Worm (Caenorhabditis elegans) whole organism, L4 larva: ENCODE data around the gene math-26.
"Not testable (repeated sequence)": the region's sequence is repeated elsewhere in the genome, so short reads cannot be mapped to it uniquely, and the experiment has no call there.

Experiments
- T20F7.1 ChIP-seq: fragments of 200-800 bp; sonication (Bioruptor generic); optimal IDR thresholded peaks from 2 replicates; lab custom pipeline; 2018; ENCODE audit warnings: mild to moderate bottlenecking, missing genetic modification characterization, missing compliant biosample characterization
- lir-3 ChIP-seq: sonication (generic microtip); optimal IDR thresholded peaks from 2 replicates; lab custom pipeline; 2016; ENCODE audit warnings: mild to moderate bottlenecking, missing genetic modification characterization, missing compliant biosample characterization
- madf-9 ChIP-seq: fragments of 200-800 bp; sonication (Bioruptor generic); conservative IDR thresholded peaks from 2 replicates; pipeline ENCODE4 v1.3.6; 2022; ENCODE audit warnings: missing genetic modification reagents, missing genetic modification characterization, missing compliant biosample characterization
- mdl-1 ChIP-seq, 2 experiments: fragments of 150-350 bp in 1 of 2; sonication (generic microtip) in 1 of 2; optimal IDR thresholded peaks; 2 replicates each; lab custom pipeline; 2014 to 2017; ENCODE audit warnings: missing biosample characterization in 2 of 2, missing genetic modification characterization in 2 of 2
- mdt-29 ChIP-seq: fragments of 200-800 bp; sonication (Bioruptor generic); IDR thresholded peaks from 2 replicates; pipeline ENCODE4 v1.3.6; 2022; ENCODE audit warnings: missing genetic modification reagents, missing genetic modification characterization, missing compliant biosample characterization
- pha-4 ChIP-seq, 2 experiments: fragments of 150-350 bp in 1 of 2; fragments of 200-800 bp in 1 of 2; sonication (Bioruptor generic) in 1 of 2; IDR thresholded peaks in 1 of 2; optimal IDR thresholded peaks in 1 of 2; 2 replicates each; pipeline versions ENCODE4 v1.3.6 to Lab custom; 2014 to 2022; ENCODE audit warnings: missing genetic modification characterization in 2 of 2, missing genetic modification reagents in 2 of 2, missing biosample characterization in 1 of 2, missing compliant biosample characterization in 1 of 2
- unc-62 ChIP-seq, 3 experiments: fragments of 150-350 bp in 1 of 3; sonication (generic microtip); optimal IDR thresholded peaks in 2 of 3; peaks in 1 of 3; 1 replicate in 1 of 3; 2 replicates in 2 of 3; lab custom pipeline; 2014 to 2017; ENCODE audit warnings: missing biosample characterization in 3 of 3, missing genetic modification characterization in 3 of 3, missing genetic modification reagents in 3 of 3, missing genotype in 1 of 3
- zip-2 ChIP-seq: fragments of 150-350 bp; optimal IDR thresholded peaks from 2 replicates; lab custom pipeline; 2014; ENCODE audit warnings: missing biosample characterization, missing genetic modification characterization

DNA sequence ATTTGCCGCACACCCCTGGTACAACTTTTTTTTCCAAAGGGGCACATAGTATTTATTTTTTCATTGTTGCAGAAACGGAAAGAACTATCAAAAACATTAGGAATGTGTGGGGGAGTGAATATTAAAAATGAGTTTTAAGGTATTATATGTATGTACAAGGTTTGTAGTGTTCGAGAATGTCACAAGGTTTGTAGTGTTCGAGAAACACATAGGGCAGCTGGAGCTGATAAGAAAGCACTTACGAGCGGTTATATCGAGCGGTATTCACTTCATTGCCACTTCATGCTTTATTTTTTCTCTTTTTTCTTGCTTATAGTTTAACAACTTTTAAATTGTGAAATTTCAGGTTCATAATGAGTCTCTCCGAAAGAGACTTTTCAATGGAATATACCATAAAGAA lies 4.0 kb upstream of the math-26 start:
- TF ChIP-seq T20F7.1; mdt-29 (GFP tag; lab: Robert Waterston, UW); pha-4 (GFP tag; IDR thresholded peaks at IDR 0.05; lab: Robert Waterston, UW); pha-4 (tag; optimal IDR thresholded peaks at IDR 0.05; lab: Kevin White, UChicago); zip-2; unc-62 (GFP tag; optimal IDR thresholded peaks at IDR 0.05 in 1 of 2; lab: Kevin White, UChicago); unc-62 (tag; optimal IDR thresholded peaks at IDR 0.05; lab: Kevin White, UChicago); mdl-1 (tag; optimal IDR thresholded peaks at IDR 0.05; lab: Kevin White, UChicago); lir-3 (tag; lab: Kevin White, UChicago); madf-9 (GFP tag; lab: Robert Waterston, UW): not testable (repeated sequence)
